Worm (Caenorhabditis elegans): ENCODE measurements around the gene bgnt-1.5.

DNA sequence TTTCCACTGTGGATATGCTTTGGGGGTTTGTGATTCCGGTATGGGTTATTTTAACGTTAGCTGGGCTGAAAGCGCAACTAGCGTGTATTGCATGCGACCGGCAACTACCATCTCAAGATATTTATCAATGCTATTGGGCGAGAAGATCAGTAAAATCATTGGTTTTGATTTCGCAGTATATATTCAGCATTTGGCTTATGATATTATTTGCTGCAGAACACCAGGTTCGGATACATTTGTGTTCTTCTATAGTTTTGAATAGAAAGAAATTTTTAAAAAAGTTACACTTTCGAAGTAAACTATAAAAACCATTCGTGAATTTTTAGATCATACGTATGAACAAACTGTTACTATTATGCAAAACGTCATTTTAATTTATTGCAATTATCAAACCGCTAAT lies 14.2 kb downstream of the bgnt-1.5 start:
- no peak for TF ChIP-seq him-1 (tag; optimal IDR thresholded peaks at IDR 0.05)
- no peak for TF ChIP-seq W03F9.2 (tag; optimal IDR thresholded peaks at IDR 0.05)
- TF ChIP-seq dao-5 (tag; optimal IDR thresholded peaks at IDR 0.05) = no peak

Data from whole organism, L4/young adult.